Fruit fly (Drosophila melanogaster): ENCODE data around the gene CG32987.

- TF ChIP-seq CG32121 (GFP tag; IDR thresholded peaks at IDR 0.05) (no peak), CG13204 (GFP tag; optimal IDR thresholded peaks at IDR 0.05) (no peak), CG17806 (tag; optimal IDR thresholded peaks at IDR 0.05) (no peak), CG9948 (tag; optimal IDR thresholded peaks at IDR 0.05) (no peak), Snoo (tag; optimal IDR thresholded peaks at IDR 0.05) (no peak), CG15710 (tag; optimal IDR thresholded peaks at IDR 0.05) (no peak), D1 (tag; optimal IDR thresholded peaks at IDR 0.05) (no peak), gl (tag; optimal IDR thresholded peaks at IDR 0.05) (no peak), CG14655 (GFP tag; optimal IDR thresholded peaks at IDR 0.05) (no peak)
Observed at dm6 chr2L:8832386-8833210, 31.0 kb upstream of the CG32987 start.
